Worm (Caenorhabditis elegans): ENCODE measurements around the gene T25D10.4.
A peak's percentile ranks its signal among the peaks of the same experiment; 100 is the strongest.

T25D10.4 gene

ce11 chrII:6370110-6370509 lies 40.0 kb downstream of the T25D10.4 start (continued):
- TF ChIP-seq hlh-4 (tag; optimal IDR thresholded peaks at IDR 0.05), result no peak
- peak; percentile 97 for TF ChIP-seq blmp-1 (tag; optimal IDR thresholded peaks at IDR 0.05)
- TF ChIP-seq sox-4 (tag; optimal IDR thresholded peaks at IDR 0.05), result no peak
- peak; percentile 76 for TF ChIP-seq dsc-1 (tag; optimal IDR thresholded peaks at IDR 0.05)
- TF ChIP-seq unc-62 (GFP tag; optimal IDR thresholded peaks at IDR 0.05), result no peak
- no peak for TF ChIP-seq hlh-17 (GFP tag; optimal IDR thresholded peaks at IDR 0.05; ENCODE audit: borderline replicate concordance)
- TF ChIP-seq ceh-63 (GFP tag; optimal IDR thresholded peaks at IDR 0.05), result no peak
- TF ChIP-seq nhr-76 (tag; optimal IDR thresholded peaks at IDR 0.05), result no peak
- TF ChIP-seq fkh-4 (tag; optimal IDR thresholded peaks at IDR 0.05; ENCODE audit: borderline replicate concordance), result peak; percentile 21
- TF ChIP-seq ztf-11 (tag; optimal IDR thresholded peaks at IDR 0.05), result peak in 1 of 2 experiments; percentile 5
- TF ChIP-seq Y116A8C.19 (tag; optimal IDR thresholded peaks at IDR 0.05; ENCODE audit: borderline replicate concordance), result no peak
- peak; percentile 47 for TF ChIP-seq lir-3 (tag; optimal IDR thresholded peaks at IDR 0.05; ENCODE audit: poor library complexity)
- TF ChIP-seq lin-35 (GFP tag; optimal IDR thresholded peaks at IDR 0.05), result peak; percentile 85 to 87
- TF ChIP-seq ets-5 (GFP tag; IDR thresholded peaks at IDR 0.05), result no peak
- peak; percentile 88 for TF ChIP-seq nhr-47 (tag; optimal IDR thresholded peaks at IDR 0.05)
- peak; percentile 85 for TF ChIP-seq skn-1 (tag; optimal IDR thresholded peaks at IDR 0.05)
- no peak for TF ChIP-seq ces-1 (GFP tag; optimal IDR thresholded peaks at IDR 0.05)
- TF ChIP-seq sptf-1 (tag; optimal IDR thresholded peaks at IDR 0.05), result no peak
- TF ChIP-seq nhr-85 (tag), result peak; percentile 92
- no peak for TF ChIP-seq aha-1 (tag; optimal IDR thresholded peaks at IDR 0.05)
- peak; percentile 45; the same call in 1 of the 2 replicates for TF ChIP-seq grh-1 (GFP tag; IDR thresholded peaks at IDR 0.05)
- peak; percentile 48 for TF ChIP-seq mep-1 (tag; optimal IDR thresholded peaks at IDR 0.05)
- TF ChIP-seq rnt-1 (tag; optimal IDR thresholded peaks at IDR 0.05), result peak; percentile 89
- TF ChIP-seq jun-1 (tag; optimal IDR thresholded peaks at IDR 0.05), result peak; percentile 86
- TF ChIP-seq unc-98 (GFP tag; IDR thresholded peaks at IDR 0.05), result no peak
- no peak for TF ChIP-seq mef-2 (tag; optimal IDR thresholded peaks at IDR 0.05)
- peak; percentile 47 for TF ChIP-seq F16B12.6 (tag; optimal IDR thresholded peaks at IDR 0.05)
- peak; percentile 45 to 97 for TF ChIP-seq mdl-1 (tag; optimal IDR thresholded peaks at IDR 0.05)
- TF ChIP-seq pax-3 (tag; optimal IDR thresholded peaks at IDR 0.05), result no peak
- TF ChIP-seq nhr-28 (tag; optimal IDR thresholded peaks at IDR 0.05), result no peak
- TF ChIP-seq unc-130 (tag; optimal IDR thresholded peaks at IDR 0.05), result peak; percentile 84
- no peak for TF ChIP-seq vab-15 (tag; optimal IDR thresholded peaks at IDR 0.05)
- peak; percentile 92 for TF ChIP-seq nhr-71 (tag; optimal IDR thresholded peaks at IDR 0.05)
- TF ChIP-seq hpl-2 (GFP tag; optimal IDR thresholded peaks at IDR 0.05), result peak; percentile 20
- 0 out of 2 replicates have a peak, but pooled peaks have one; percentile 34 for TF ChIP-seq mab-9 (GFP tag; IDR thresholded peaks at IDR 0.05)
- TF ChIP-seq egl-27 (tag; optimal IDR thresholded peaks at IDR 0.05), result peak in 1 of 2 experiments; percentile 6
- peak; percentile 85 for TF ChIP-seq isw-1 (GFP tag; IDR thresholded peaks at IDR 0.05)
- peak; percentile 79 for TF ChIP-seq nhr-90 (tag; optimal IDR thresholded peaks at IDR 0.05; ENCODE audit: poor library complexity)
- no peak for TF ChIP-seq pqm-1 (tag; optimal IDR thresholded peaks at IDR 0.05)
- TF ChIP-seq xbp-1 (tag; optimal IDR thresholded peaks at IDR 0.05), result peak; percentile 83
- TF ChIP-seq aly-2 (tag; optimal IDR thresholded peaks at IDR 0.05), result peak; percentile 12
- peak; percentile 62 for TF ChIP-seq egl-13 (tag; optimal IDR thresholded peaks at IDR 0.05)
- no peak for TF ChIP-seq sup-37 (GFP tag; optimal IDR thresholded peaks at IDR 0.05)
- peak; percentile 80 for TF ChIP-seq unc-86 (tag; optimal IDR thresholded peaks at IDR 0.05)
- no peak for TF ChIP-seq nhr-12 (tag; optimal IDR thresholded peaks at IDR 0.05)
- peak; percentile 80 for TF ChIP-seq lin-13 (GFP tag; optimal IDR thresholded peaks at IDR 0.05)
- peak; percentile 96 for TF ChIP-seq lin-14 (GFP tag; optimal IDR thresholded peaks at IDR 0.05)
- peak; percentile 72 for TF ChIP-seq ztf-4 (tag; optimal IDR thresholded peaks at IDR 0.05)

Measured in whole organism, L1 larva.